Worm (Caenorhabditis elegans): ENCODE results near the gene R02D3.8.

R02D3.8 gene

ce11 chrIV:298204-298603 is 41.2 kb upstream of the R02D3.8 start, which contains the start of gene pnp-1:
Gene pnp-1 (minus strand): TSS chrIV:298304.
- TF ChIP-seq F37B4.10 (GFP tag; IDR thresholded peaks at IDR 0.05): no peak
- TF ChIP-seq ceh-79 (tag; optimal IDR thresholded peaks at IDR 0.05): no peak
- TF ChIP-seq ztf-25 (GFP tag; IDR thresholded peaks at IDR 0.05): no peak
- TF ChIP-seq hlh-26 (GFP tag; conservative IDR thresholded peaks at IDR 0.05): no peak
- no peak for TF ChIP-seq lin-26 (GFP tag; IDR thresholded peaks at IDR 0.05)
- no peak for TF ChIP-seq C17E4.6 (GFP tag; IDR thresholded peaks at IDR 0.05)
- no peak for TF ChIP-seq ztf-3 (GFP tag; optimal IDR thresholded peaks at IDR 0.05)

DNA sequence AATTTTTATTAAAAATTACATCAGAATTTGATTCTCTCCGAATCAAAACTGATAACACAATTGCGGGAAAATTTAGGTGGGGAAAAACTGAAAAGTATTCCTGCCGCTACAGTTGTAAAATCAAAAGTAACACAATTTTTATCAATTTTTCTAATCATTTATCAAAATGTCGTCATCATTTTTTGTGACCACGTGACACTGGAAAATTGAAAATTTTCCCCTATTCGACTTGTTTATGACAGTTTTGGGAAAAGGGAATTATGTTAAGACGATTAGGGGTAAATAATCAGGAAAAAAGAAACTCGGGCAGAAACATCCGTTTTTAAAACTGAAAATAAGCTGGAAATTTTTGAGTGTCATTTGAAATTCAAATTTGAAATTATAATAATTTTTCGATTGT is 39.8 kb upstream of the R02D3.8 start:
- TF ChIP-seq atf-7 (tag; optimal IDR thresholded peaks at IDR 0.05): peak; percentile 70
- no peak for TF ChIP-seq fkh-3 (tag; optimal IDR thresholded peaks at IDR 0.05)
- no peak for TF ChIP-seq ztf-6 (GFP tag; IDR thresholded peaks at IDR 0.05)
- no peak for TF ChIP-seq attf-6 (GFP tag; IDR thresholded peaks at IDR 0.05)
- peak; percentile 27 for TF ChIP-seq chd-7 (tag; optimal IDR thresholded peaks at IDR 0.05)
- TF ChIP-seq cebp-1 (GFP tag; IDR thresholded peaks at IDR 0.05): no peak
- peak; percentile 37 for TF ChIP-seq cebp-1 (tag; optimal IDR thresholded peaks at IDR 0.05)
- TF ChIP-seq Y56A3A.18 (GFP tag; IDR thresholded peaks at IDR 0.05): no peak
- TF ChIP-seq rpc-1 (optimal IDR thresholded peaks at IDR 0.05): no peak
- TF ChIP-seq rpc-1 (tag; optimal IDR thresholded peaks at IDR 0.05): no peak
- no peak for TF ChIP-seq snpc-4 (GFP tag; optimal IDR thresholded peaks at IDR 0.05)
- TF ChIP-seq snpc-4 (tag; optimal IDR thresholded peaks at IDR 0.05): no peak
- peak; percentile 2 for TF ChIP-seq lin-40 (tag; optimal IDR thresholded peaks at IDR 0.05)
- no peak for TF ChIP-seq K11D2.4 (GFP tag; IDR thresholded peaks at IDR 0.05)
- TF ChIP-seq ztf-28 (GFP tag; IDR thresholded peaks at IDR 0.05): no peak
- TF ChIP-seq F52B5.7 (tag; optimal IDR thresholded peaks at IDR 0.05): no peak
- 0 out of 2 replicates have a peak, but pooled peaks have one; percentile 21 for TF ChIP-seq B0336.3 (GFP tag; IDR thresholded peaks at IDR 0.05)
- TF ChIP-seq unc-62 (GFP tag; optimal IDR thresholded peaks at IDR 0.05): peak; percentile 18
- no peak for TF ChIP-seq lin-54 (GFP tag; optimal IDR thresholded peaks at IDR 0.05)
- TF ChIP-seq ztf-22 (GFP tag; optimal IDR thresholded peaks at IDR 0.05): peak; percentile 41
- no peak for TF ChIP-seq ceh-40 (GFP tag; IDR thresholded peaks at IDR 0.05)
- TF ChIP-seq lag-1 (GFP tag; IDR thresholded peaks at IDR 0.05): no peak
- TF ChIP-seq him-1 (tag; optimal IDR thresholded peaks at IDR 0.05): no peak
- no peak for TF ChIP-seq K12H6.12 (tag; optimal IDR thresholded peaks at IDR 0.05)
- TF ChIP-seq dpff-1 (tag; optimal IDR thresholded peaks at IDR 0.05): no peak
- TF ChIP-seq efl-1 (GFP tag; optimal IDR thresholded peaks at IDR 0.05): no peak
- TF ChIP-seq ets-4 (GFP tag; optimal IDR thresholded peaks at IDR 0.05): no peak
- TF ChIP-seq ceh-91 (GFP tag; IDR thresholded peaks at IDR 0.05): no peak
- TF ChIP-seq let-607 (tag; optimal IDR thresholded peaks at IDR 0.05): peak in 1 of 2 experiments; percentile 35
- no peak for TF ChIP-seq bed-2 (GFP tag; IDR thresholded peaks at IDR 0.05)
- no peak for TF ChIP-seq nhr-179 (tag; optimal IDR thresholded peaks at IDR 0.05)
- TF ChIP-seq ZK185.1 (tag; optimal IDR thresholded peaks at IDR 0.05; ENCODE audit: poor library complexity, severe bottlenecking): no peak
- peak; percentile 81 for TF ChIP-seq nhr-80 (tag; optimal IDR thresholded peaks at IDR 0.05)

ce11 chrIV:295734-296201 is 38.8 kb upstream of the R02D3.8 start:
- no peak for TF ChIP-seq B0261.1 (tag; optimal IDR thresholded peaks at IDR 0.05)
- TF ChIP-seq sptf-2 (GFP tag; optimal IDR thresholded peaks at IDR 0.05): no peak
- no peak for TF ChIP-seq rcor-1 (GFP tag; IDR thresholded peaks at IDR 0.05)
- no peak for TF ChIP-seq mcd-1 (GFP tag; IDR thresholded peaks at IDR 0.05)
- TF ChIP-seq F22D6.2 (tag; optimal IDR thresholded peaks at IDR 0.05): no peak
- TF ChIP-seq F37B4.10 (GFP tag; IDR thresholded peaks at IDR 0.05): no peak
- no peak for TF ChIP-seq ama-1 (optimal IDR thresholded peaks at IDR 0.05)
- TF ChIP-seq ama-1 (GFP tag; optimal IDR thresholded peaks at IDR 0.05): no peak
- TF ChIP-seq ceh-40 (GFP tag; IDR thresholded peaks at IDR 0.05): no peak
- TF ChIP-seq Y67H2A.10 (GFP tag; conservative IDR thresholded peaks at IDR 0.05): no peak
- peak; percentile 43 for TF ChIP-seq chd-7 (tag; optimal IDR thresholded peaks at IDR 0.05)
- TF ChIP-seq bed-1 (GFP tag; IDR thresholded peaks at IDR 0.05): no peak
- no peak for TF ChIP-seq ztf-26 (tag; optimal IDR thresholded peaks at IDR 0.05)
- no peak for TF ChIP-seq hmg-20 (GFP tag; IDR thresholded peaks at IDR 0.05)
